Worm (Caenorhabditis elegans): ENCODE measurements around the gene M79.2.

M79.2 gene

ce11 chrX:10677552-10677951 lies 48.9 kb upstream of the M79.2 start (continued):
- TF ChIP-seq nhr-11 (tag; optimal IDR thresholded peaks at IDR 0.05) (no peak), fos-1 (tag; optimal IDR thresholded peaks at IDR 0.05) (no peak), elt-1 (tag; optimal IDR thresholded peaks at IDR 0.05) (peak; percentile 60), ceh-28 (tag; optimal IDR thresholded peaks at IDR 0.05) (peak; percentile 81), nhr-23 (tag; optimal IDR thresholded peaks at IDR 0.05) (peak; percentile 79), egl-5 (tag; optimal IDR thresholded peaks at IDR 0.05) (no peak), tbx-2 (tag; optimal IDR thresholded peaks at IDR 0.05) (peak; percentile 14), nhr-12 (tag; optimal IDR thresholded peaks at IDR 0.05) (no peak)

ce11 chrX:10677009-10677408 lies 48.4 kb upstream of the M79.2 start, which contains the start of gene F13E6.1:
Gene F13E6.1 (minus strand): TSS chrX:10677109.
- no peak for TF ChIP-seq mdl-1 (tag; optimal IDR thresholded peaks at IDR 0.05)

- TF ChIP-seq ceh-9 (tag; optimal IDR thresholded peaks at IDR 0.05) (no peak), ama-1 (optimal IDR thresholded peaks at IDR 0.05) (no peak), snpc-4 (tag; optimal IDR thresholded peaks at IDR 0.05) (no peak), nhr-77 (tag; optimal IDR thresholded peaks at IDR 0.05) (no peak), egl-27 (tag; optimal IDR thresholded peaks at IDR 0.05) (no peak), zag-1 (tag; optimal IDR thresholded peaks at IDR 0.05) (no peak), hmg-11 (tag; optimal IDR thresholded peaks at IDR 0.05) (no peak), unc-62 (GFP tag; optimal IDR thresholded peaks at IDR 0.05) (no peak), pqm-1 (tag; optimal IDR thresholded peaks at IDR 0.05) (no peak)
Observed at ce11 chrX:10675952-10676351, 47.3 kb upstream of the M79.2 start.

ce11 chrX:10675376-10675775 lies 46.8 kb upstream of the M79.2 start:
- TF ChIP-seq ama-1 (optimal IDR thresholded peaks at IDR 0.05) (peak; percentile 26), nhr-237 (tag; optimal IDR thresholded peaks at IDR 0.05) (no peak), nhr-43 (tag; optimal IDR thresholded peaks at IDR 0.05; ENCODE audit: poor library complexity, severe bottlenecking) (peak; percentile 18), skn-1 (tag; optimal IDR thresholded peaks at IDR 0.05) (no peak), fos-1 (tag; optimal IDR thresholded peaks at IDR 0.05) (no peak), unc-39 (tag; optimal IDR thresholded peaks at IDR 0.05) (no peak), nhr-76 (tag; optimal IDR thresholded peaks at IDR 0.05) (no peak), nhr-67 (tag; optimal IDR thresholded peaks at IDR 0.05) (no peak), ztf-11 (tag; optimal IDR thresholded peaks at IDR 0.05) (no peak)

- no peak for TF ChIP-seq fkh-2 (tag; optimal IDR thresholded peaks at IDR 0.05)
- no peak for TF ChIP-seq lin-15B (tag; optimal IDR thresholded peaks at IDR 0.05)
- no peak for TF ChIP-seq egl-5 (tag; optimal IDR thresholded peaks at IDR 0.05)
- no peak for TF ChIP-seq ceh-16 (tag; optimal IDR thresholded peaks at IDR 0.05)
- no peak for TF ChIP-seq skn-1 (tag; optimal IDR thresholded peaks at IDR 0.05)
- TF ChIP-seq ZK546.5 (tag; optimal IDR thresholded peaks at IDR 0.05) = no peak
Observed at ce11 chrX:10674199-10674598, 45.6 kb upstream of the M79.2 start, which contains the start of gene F13E6.2. Gene F13E6.2 (minus strand): TSS chrX:10674299.

DNA sequence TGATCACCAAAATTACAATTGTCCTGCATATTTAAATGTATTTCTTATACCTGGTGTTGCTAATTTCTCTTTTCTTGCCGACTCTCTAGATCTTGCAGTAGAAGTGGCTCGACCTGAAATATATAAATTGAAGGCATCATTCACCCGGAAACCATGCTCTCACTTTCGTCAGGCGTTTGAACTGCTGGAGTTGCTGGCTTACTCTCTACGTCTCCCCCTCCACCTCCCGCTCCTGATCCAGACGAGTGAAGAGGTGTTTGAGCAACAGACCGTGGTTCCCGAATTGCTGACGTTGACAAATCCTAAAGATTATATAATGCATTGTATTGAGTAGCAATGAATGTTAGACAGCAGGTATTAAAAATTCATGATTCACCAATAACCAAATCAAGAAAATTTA lies 41.6 kb upstream of the M79.2 start:
- TF ChIP-seq nhr-28 (tag; optimal IDR thresholded peaks at IDR 0.05) (no peak), ama-1 (optimal IDR thresholded peaks at IDR 0.05) (no peak), eor-1 (tag; optimal IDR thresholded peaks at IDR 0.05) (no peak), daf-12 (tag; optimal IDR thresholded peaks at IDR 0.05) (no peak), ceh-16 (tag; optimal IDR thresholded peaks at IDR 0.05) (no peak), pha-4 (tag; optimal IDR thresholded peaks at IDR 0.05) (no peak), aly-2 (tag; optimal IDR thresholded peaks at IDR 0.05) (no peak), nhr-11 (tag; optimal IDR thresholded peaks at IDR 0.05) (no peak), nhr-12 (tag; optimal IDR thresholded peaks at IDR 0.05) (no peak), nhr-76 (tag; optimal IDR thresholded peaks at IDR 0.05) (no peak), sea-2 (GFP tag; optimal IDR thresholded peaks at IDR 0.05) (no peak), elt-2 (tag; optimal IDR thresholded peaks at IDR 0.05) (no peak), egl-5 (tag; optimal IDR thresholded peaks at IDR 0.05) (no peak), elt-3 (tag; optimal IDR thresholded peaks at IDR 0.05) (no peak), mml-1 (tag; optimal IDR thresholded peaks at IDR 0.05) (no peak), ceh-9 (tag; optimal IDR thresholded peaks at IDR 0.05) (no peak), jun-1 (tag; optimal IDR thresholded peaks at IDR 0.05) (no peak), nhr-237 (tag; optimal IDR thresholded peaks at IDR 0.05) (no peak), nhr-67 (tag; optimal IDR thresholded peaks at IDR 0.05) (no peak)

All from whole organism, L3 larva.